Fruit fly (Drosophila melanogaster) whole organism, embryonic: ENCODE data around the gene Mec2.
A peak's percentile ranks its signal among the peaks of the same experiment; 100 is the strongest.

Experiments
- Atf3 ChIP-seq: fragments of 200-800 bp; sonication (Bioruptor generic); optimal IDR thresholded peaks from 3 replicates; lab custom pipeline; 2016; ENCODE audit warnings: missing biosample characterization, missing genetic modification characterization
- BEAF-32 ChIP-seq: fragments of 200-800 bp; sonication (Bioruptor generic); optimal IDR thresholded peaks from 3 replicates; lab custom pipeline; 2017; ENCODE audit warnings: missing biosample characterization, missing genetic modification characterization, mild to moderate bottlenecking, moderate library complexity, missing genetic modification reagents
- Blimp-1 ChIP-seq: fragments of 200-800 bp; sonication (Bioruptor generic); optimal IDR thresholded peaks from 3 replicates; lab custom pipeline; 2018; ENCODE audit warnings: missing biosample characterization, missing genetic modification characterization, mild to moderate bottlenecking, moderate library complexity, missing genetic modification reagents
- Bteb2 ChIP-seq: fragments of 200-800 bp; sonication (Bioruptor generic); optimal IDR thresholded peaks from 2 replicates; lab custom pipeline; 2016; ENCODE audit warnings: missing biosample characterization, missing genetic modification characterization
- CG10654 ChIP-seq: fragments of 200-800 bp; sonication (Bioruptor generic); optimal IDR thresholded peaks from 2 replicates; lab custom pipeline; 2016; ENCODE audit warnings: missing biosample characterization, missing genetic modification characterization
- CG10979 ChIP-seq: fragments of 200-800 bp; sonication (Bioruptor generic); optimal IDR thresholded peaks from 2 replicates; lab custom pipeline; 2018; ENCODE audit warnings: missing biosample characterization, mild to moderate bottlenecking, missing genetic modification characterization, moderate library complexity
- CG11560 ChIP-seq: fragments of 200-800 bp; sonication (Bioruptor generic); IDR thresholded peaks from 3 replicates; pipeline ENCODE4 v1.3.6; 2022; ENCODE audit warnings: missing biosample characterization, missing genetic modification characterization
- CG11695 ChIP-seq: fragments of 200-800 bp; sonication (Bioruptor generic); IDR thresholded peaks from 3 replicates; pipeline ENCODE4 v1.3.6; 2022; ENCODE audit warnings: missing biosample characterization, missing genetic modification characterization
- CG11696 ChIP-seq: fragments of 200-800 bp; sonication (Bioruptor generic); IDR thresholded peaks from 2 replicates; pipeline ENCODE4 v1.3.6; 2022; ENCODE audit warnings: missing biosample characterization, missing genetic modification characterization
- CG14014 ChIP-seq: fragments of 200-800 bp; sonication (Bioruptor generic); IDR thresholded peaks from 2 replicates; pipeline ENCODE4 v1.3.6; 2022; ENCODE audit warnings: missing biosample characterization, missing genetic modification characterization
- CG15011 ChIP-seq: fragments of 200-800 bp; sonication (Bioruptor generic); optimal IDR thresholded peaks from 3 replicates; lab custom pipeline; 2018; ENCODE audit warnings: missing biosample characterization, mild to moderate bottlenecking, missing genetic modification characterization
- CG17385 ChIP-seq: fragments of 200-800 bp; sonication (Bioruptor generic); optimal IDR thresholded peaks from 3 replicates; lab custom pipeline; 2018; ENCODE audit warnings: missing biosample characterization, mild to moderate bottlenecking, missing genetic modification characterization
- CG18476 ChIP-seq: fragments of 200-800 bp; sonication (Bioruptor generic); optimal IDR thresholded peaks from 2 replicates; lab custom pipeline; 2016; ENCODE audit warnings: missing biosample characterization, mild to moderate bottlenecking, missing genetic modification characterization
- CG18599 ChIP-seq: fragments of 200-800 bp; sonication (Bioruptor generic); optimal IDR thresholded peaks from 3 replicates; lab custom pipeline; 2017; ENCODE audit warnings: missing biosample characterization, missing genetic modification characterization, mild to moderate bottlenecking, moderate library complexity, missing genetic modification reagents
- CG18619 ChIP-seq: fragments of 200-800 bp; sonication (Bioruptor generic); optimal IDR thresholded peaks from 3 replicates; lab custom pipeline; 2017; ENCODE audit warnings: missing biosample characterization, mild to moderate bottlenecking, missing genetic modification characterization
- CG2712 ChIP-seq: fragments of 200-800 bp; optimal IDR thresholded peaks from 3 replicates; lab custom pipeline; 2019; ENCODE audit warnings: missing biosample characterization, mild to moderate bottlenecking, missing genetic modification characterization, moderate library complexity
- CG30020 ChIP-seq: fragments of 200-800 bp; optimal IDR thresholded peaks from 2 replicates; lab custom pipeline; 2019; ENCODE audit warnings: missing biosample characterization, mild to moderate bottlenecking, missing genetic modification characterization, moderate library complexity
- CG32767 ChIP-seq: fragments of 200-800 bp; sonication (Bioruptor generic); IDR thresholded peaks from 2 replicates; pipeline ENCODE4 v1.3.6; 2022; ENCODE audit warnings: missing biosample characterization, missing genetic modification characterization
- CG3281 ChIP-seq: fragments of 200-800 bp; sonication (Bioruptor generic); optimal IDR thresholded peaks from 3 replicates; lab custom pipeline; 2017; ENCODE audit warnings: missing biosample characterization, mild to moderate bottlenecking, missing genetic modification characterization
- CG4404 ChIP-seq: fragments of 200-800 bp; sonication (Bioruptor generic); IDR thresholded peaks from 2 replicates; pipeline ENCODE4 v1.3.6; 2022; ENCODE audit warnings: missing biosample characterization, missing genetic modification characterization
- CG6854 ChIP-seq: fragments of 200-800 bp; sonication (Bioruptor generic); optimal IDR thresholded peaks from 3 replicates; lab custom pipeline; 2017; ENCODE audit warnings: missing biosample characterization, mild to moderate bottlenecking, missing genetic modification characterization
- CG7271 ChIP-seq: fragments of 200-800 bp; sonication (Bioruptor generic); optimal IDR thresholded peaks from 2 replicates; lab custom pipeline; 2018; ENCODE audit warnings: missing biosample characterization, mild to moderate bottlenecking, missing genetic modification characterization, moderate library complexity
- CG7357 ChIP-seq: fragments of 200-800 bp; sonication (Bioruptor generic); IDR thresholded peaks from 3 replicates; pipeline ENCODE4 v1.3.6; 2022; ENCODE audit warnings: missing biosample characterization, missing genetic modification characterization
- CG7786 ChIP-seq: fragments of 200-800 bp; sonication (Bioruptor generic); optimal IDR thresholded peaks from 2 replicates; lab custom pipeline; 2016; ENCODE audit warnings: missing biosample characterization, missing genetic modification characterization
- CG8089 ChIP-seq: fragments of 200-800 bp; sonication (Bioruptor generic); optimal IDR thresholded peaks from 3 replicates; lab custom pipeline; 2016; ENCODE audit warnings: missing biosample characterization, missing genetic modification characterization
- CG8478 ChIP-seq: fragments of >200 bp; optimal IDR thresholded peaks from 2 replicates; lab custom pipeline; 2018
- CG9932 ChIP-seq: fragments of 200-800 bp; sonication (Bioruptor generic); IDR thresholded peaks from 2 replicates; pipeline ENCODE4 v1.3.6; 2022; ENCODE audit warnings: missing biosample characterization, missing genetic modification characterization
- CoRest ChIP-seq: fragments of 200-800 bp; sonication (Bioruptor generic); optimal IDR thresholded peaks from 3 replicates; lab custom pipeline; 2018; ENCODE audit warnings: missing biosample characterization, mild to moderate bottlenecking, missing genetic modification characterization, moderate library complexity
- D19A ChIP-seq: fragments of 200-800 bp; optimal IDR thresholded peaks from 3 replicates; lab custom pipeline; 2019; ENCODE audit warnings: missing biosample characterization, mild to moderate bottlenecking, missing genetic modification characterization, moderate library complexity
- Dek ChIP-seq: fragments of 200-800 bp; sonication (Bioruptor generic); optimal IDR thresholded peaks from 3 replicates; lab custom pipeline; 2019; ENCODE audit warnings: missing biosample characterization, mild to moderate bottlenecking, missing genetic modification characterization, moderate library complexity
- Kr ChIP-seq: fragments of 200-800 bp; sonication (Bioruptor generic); optimal IDR thresholded peaks from 2 replicates; lab custom pipeline; 2017; ENCODE audit warnings: missing biosample characterization, mild to moderate bottlenecking, missing genetic modification characterization
- Rx ChIP-seq: fragments of 200-800 bp; sonication (Bioruptor generic); IDR thresholded peaks from 2 replicates; pipeline ENCODE4 v1.3.6; 2022; ENCODE audit warnings: missing biosample characterization, missing genetic modification characterization
- Xbp1 ChIP-seq: fragments of 200-800 bp; sonication (Bioruptor generic); optimal IDR thresholded peaks from 3 replicates; lab custom pipeline; 2016; ENCODE audit warnings: missing biosample characterization, mild to moderate bottlenecking, missing genetic modification characterization
- abd-A ChIP-seq: fragments of 200-800 bp; sonication (Bioruptor generic); optimal IDR thresholded peaks from 3 replicates; lab custom pipeline; 2019; ENCODE audit warnings: missing biosample characterization, mild to moderate bottlenecking, missing genetic modification characterization, moderate library complexity
- bbx ChIP-seq: fragments of 200-800 bp; sonication (Bioruptor generic); IDR thresholded peaks from 2 replicates; pipeline ENCODE4 v1.3.6; 2022; ENCODE audit warnings: missing biosample characterization, missing genetic modification characterization; ENCODE audit not compliant: partially characterized antibody
- br ChIP-seq: fragments of >200 bp; optimal IDR thresholded peaks from 2 replicates; lab custom pipeline; 2017
- cas ChIP-seq: fragments of 200-800 bp; sonication (Bioruptor generic); IDR thresholded peaks from 2 replicates; pipeline ENCODE4 v1.3.6; 2022; ENCODE audit warnings: missing biosample characterization, missing genetic modification characterization
- cwo ChIP-seq: fragments of 200-800 bp; sonication (Bioruptor generic); optimal IDR thresholded peaks from 3 replicates; lab custom pipeline; 2017; ENCODE audit warnings: missing biosample characterization, missing genetic modification characterization, mild to moderate bottlenecking, moderate library complexity, missing genetic modification reagents
- fd64A ChIP-seq: fragments of 200-800 bp; sonication (Bioruptor generic); optimal IDR thresholded peaks from 3 replicates; lab custom pipeline; 2018; ENCODE audit warnings: missing biosample characterization, mild to moderate bottlenecking, missing genetic modification characterization
- ham ChIP-seq: fragments of 200-800 bp; sonication (Bioruptor generic); IDR thresholded peaks from 2 replicates; pipeline ENCODE4 v1.3.6; 2022; ENCODE audit warnings: missing biosample characterization, missing genetic modification characterization
- klu ChIP-seq: fragments of 200-800 bp; sonication (Bioruptor generic); IDR thresholded peaks from 2 replicates; pipeline ENCODE4 v1.3.6; 2022; ENCODE audit warnings: missing biosample characterization, missing genetic modification characterization
- knrl ChIP-seq: fragments of 200-800 bp; sonication (Bioruptor generic); IDR thresholded peaks from 3 replicates; pipeline ENCODE4 v1.3.6; 2022; ENCODE audit warnings: missing biosample characterization, missing genetic modification characterization; ENCODE audit not compliant: partially characterized antibody
- nom ChIP-seq: fragments of 200-800 bp; sonication (Bioruptor generic); optimal IDR thresholded peaks from 2 replicates; lab custom pipeline; 2017; ENCODE audit warnings: missing biosample characterization, missing genetic modification characterization, mild to moderate bottlenecking, moderate library complexity, missing genetic modification reagents
- onecut ChIP-seq: fragments of 200-800 bp; sonication (Bioruptor generic); IDR thresholded peaks from 2 replicates; pipeline ENCODE4 v1.3.6; 2022; ENCODE audit warnings: missing biosample characterization, missing genetic modification characterization
- otp ChIP-seq: fragments of 200-800 bp; sonication (Bioruptor generic); IDR thresholded peaks from 3 replicates; pipeline ENCODE4, ENCODE4 v1.3.6; 2022; ENCODE audit warnings: missing biosample characterization, missing genetic modification characterization
- ranshi ChIP-seq: fragments of 200-800 bp; sonication (Bioruptor generic); IDR thresholded peaks from 2 replicates; pipeline ENCODE4 v1.3.6; 2022; ENCODE audit warnings: missing biosample characterization, missing genetic modification characterization
- repo ChIP-seq: fragments of 200-800 bp; sonication (Bioruptor generic); optimal IDR thresholded peaks from 2 replicates; lab custom pipeline; 2016; ENCODE audit warnings: missing biosample characterization, missing genetic modification characterization
- seq ChIP-seq: fragments of 200-800 bp; sonication (Bioruptor generic); IDR thresholded peaks from 2 replicates; pipeline ENCODE4 v1.3.6; 2022; ENCODE audit warnings: missing biosample characterization, missing genetic modification characterization
- sisA ChIP-seq: fragments of 200-800 bp; sonication (Bioruptor generic); IDR thresholded peaks from 2 replicates; pipeline ENCODE4 v1.3.6; 2022; ENCODE audit warnings: missing biosample characterization, missing genetic modification characterization
- sqz ChIP-seq: fragments of 200-800 bp; sonication (Bioruptor generic); optimal IDR thresholded peaks from 3 replicates; lab custom pipeline; 2018; ENCODE audit warnings: missing biosample characterization, mild to moderate bottlenecking, missing genetic modification characterization
- sr ChIP-seq: fragments of 200-800 bp; sonication (Bioruptor generic); IDR thresholded peaks from 3 replicates; pipeline ENCODE4 v1.3.6; 2022; ENCODE audit warnings: missing biosample characterization, missing genetic modification characterization
- trh ChIP-seq: fragments of 200-800 bp; sonication (Bioruptor generic); optimal IDR thresholded peaks from 2 replicates; lab custom pipeline; 2016; ENCODE audit warnings: missing biosample characterization, missing genetic modification characterization
- wek ChIP-seq: fragments of 200-800 bp; sonication (Bioruptor generic); optimal IDR thresholded peaks from 3 replicates; lab custom pipeline; 2018; ENCODE audit warnings: missing biosample characterization, mild to moderate bottlenecking, missing genetic modification characterization, moderate library complexity

Mec2 gene

dm6 chrX:19193336-19193735 is 5.5 kb downstream of the Mec2 start, which contains the start of the genes CG7914 and CG14194 (continued):
- TF ChIP-seq CG10654 (no peak), bbx (GFP tag; lab: Robert Waterston, UW) (peak; percentile 89), CG3281 (GFP tag; lab: Kevin White, UChicago) (no peak), fd64A (GFP tag; lab: Kevin White, UChicago) (no peak), CG2712 (tag; lab: Kevin White, UChicago) (peak; percentile 5), Atf3 (no peak), sisA (GFP tag; lab: Robert Waterston, UW) (no peak), cas (GFP tag; lab: Robert Waterston, UW) (no peak), CG9932 (GFP tag; lab: Robert Waterston, UW) (peak; percentile 15; the same call in 1 of the 2 replicates), Bteb2 (GFP tag; lab: Kevin White, UChicago) (no peak), Dek (tag; lab: Kevin White, UChicago) (no peak), CG18619 (GFP tag; lab: Kevin White, UChicago) (no peak), cwo (GFP tag; lab: Kevin White, UChicago) (no peak), ranshi (GFP tag; lab: Robert Waterston, UW) (no peak), klu (GFP tag; lab: Robert Waterston, UW) (no peak), seq (no peak), Blimp-1 (no peak), CG11560 (tag; lab: Robert Waterston, UW) (no peak), ham (no peak), Xbp1 (no peak), CG18599 (GFP tag; lab: Kevin White, UChicago) (no peak), CG4404 (GFP tag; lab: Robert Waterston, UW) (no peak), CG10979 (tag; lab: Kevin White, UChicago) (no peak), CoRest (tag; lab: Kevin White, UChicago) (peak; percentile 14), sr (GFP tag; lab: Robert Waterston, UW) (no peak), otp (GFP tag; lab: Robert Waterston, UW) (no peak), CG8089 (GFP tag; lab: Kevin White, UChicago) (no peak), D19A (tag; lab: Kevin White, UChicago) (no peak), sqz (GFP tag; lab: Kevin White, UChicago) (no peak), CG7271 (tag; lab: Kevin White, UChicago) (no peak), CG30020 (tag; lab: Kevin White, UChicago) (peak; percentile 17), wek (no peak), abd-A (tag; lab: Kevin White, UChicago) (no peak), trh (GFP tag; lab: Kevin White, UChicago) (no peak), br (lab: Kevin White, UChicago) (no peak), repo (GFP tag; lab: Kevin White, UChicago) (no peak), CG32767 (GFP tag; lab: Robert Waterston, UW) (no peak), Rx (GFP tag; lab: Robert Waterston, UW) (no peak), CG15011 (GFP tag; lab: Kevin White, UChicago) (no peak), CG7786 (no peak), CG7357 (GFP tag; lab: Robert Waterston, UW) (no peak), onecut (GFP tag; lab: Robert Waterston, UW) (peak; percentile 19; the same call in 1 of the 2 replicates), CG8478 (lab: Kevin White, UChicago) (no peak), BEAF-32 (GFP tag; lab: Kevin White, UChicago) (peak; percentile 62), knrl (GFP tag; lab: Robert Waterston, UW) (peak; percentile 61; the same call in 2 of the 3 replicates), nom (peak; percentile 3), CG11695 (no peak), CG6854 (no peak), CG17385 (GFP tag; lab: Kevin White, UChicago) (no peak), CG14014 (GFP tag; lab: Robert Waterston, UW) (no peak), Kr (GFP tag; lab: Kevin White, UChicago) (no peak), CG18476 (GFP tag; lab: Kevin White, UChicago) (no peak), CG11696 (GFP tag; lab: Robert Waterston, UW) (no peak)
